Fruit fly (Drosophila melanogaster): ENCODE data around the gene CG34130.
A peak's percentile ranks its signal among the peaks of the same experiment; 100 is the strongest.

Gene CG34130

dm6 chr3R:26230016-26230415 is 40.2 kb upstream of the CG34130 start, which contains the start of gene CG12290:
Gene CG12290 (plus strand): TSS chr3R:26230248.
- TF ChIP-seq crp (GFP tag; optimal IDR thresholded peaks at IDR 0.05) (no peak), Hmr (GFP tag; optimal IDR thresholded peaks at IDR 0.05) (peak; percentile 34), chn (GFP tag; optimal IDR thresholded peaks at IDR 0.05) (peak; percentile 17), CG5953 (GFP tag; IDR thresholded peaks at IDR 0.05) (peak; percentile 48; the same call in 1 of the 2 replicates), CG7357 (GFP tag; IDR thresholded peaks at IDR 0.05) (0 out of 3 replicates have a peak, but pooled peaks have one; percentile 29), sim (GFP tag; IDR thresholded peaks at IDR 0.05) (no peak), CG1603 (tag; optimal IDR thresholded peaks at IDR 0.05) (peak; percentile 24), jigr1 (GFP tag; IDR thresholded peaks at IDR 0.05) (no peak), sug (tag; optimal IDR thresholded peaks at IDR 0.05) (peak; percentile 22), sr (GFP tag; IDR thresholded peaks at IDR 0.05) (peak; percentile 62; the same call in 1 of the 3 replicates), CG32532 (GFP tag; IDR thresholded peaks at IDR 0.05) (peak; percentile 74), gro (GFP tag; optimal IDR thresholded peaks at IDR 0.05) (peak; percentile 8), crol (GFP tag; IDR thresholded peaks at IDR 0.05) (no peak), bowl (GFP tag; IDR thresholded peaks at IDR 0.05) (peak; percentile 49; the same call in 1 of the 2 replicates), CG7271 (tag; optimal IDR thresholded peaks at IDR 0.05) (no peak), Doc3 (GFP tag; IDR thresholded peaks at IDR 0.05; ENCODE audit: partially characterized antibody) (peak; percentile 53; the same call in 1 of the 3 replicates), lab (GFP tag; optimal IDR thresholded peaks at IDR 0.05) (peak; percentile 41), br (optimal IDR thresholded peaks at IDR 0.05) (no peak), NfI (GFP tag; optimal IDR thresholded peaks at IDR 0.05) (peak; percentile 51), CG4820 (GFP tag; optimal IDR thresholded peaks at IDR 0.05) (no peak), CG11695 (GFP tag; IDR thresholded peaks at IDR 0.05) (0 out of 3 replicates have a peak, but pooled peaks have one; percentile 43), nmo (GFP tag; optimal IDR thresholded peaks at IDR 0.05) (no peak), CG34422 (GFP tag; IDR thresholded peaks at IDR 0.05) (peak; percentile 40; the same call in 1 of the 3 replicates), CG14014 (GFP tag; IDR thresholded peaks at IDR 0.05) (peak; percentile 60; the same call in 1 of the 2 replicates), CG34376 (GFP tag; optimal IDR thresholded peaks at IDR 0.05) (peak; percentile 6), dm (GFP tag; optimal IDR thresholded peaks at IDR 0.05) (peak; percentile 17), scrt (GFP tag; optimal IDR thresholded peaks at IDR 0.05) (no peak), Atf-2 (GFP tag; optimal IDR thresholded peaks at IDR 0.05) (peak; percentile 48), nom (GFP tag; optimal IDR thresholded peaks at IDR 0.05) (peak; percentile 51), CG18599 (GFP tag; optimal IDR thresholded peaks at IDR 0.05) (peak; percentile 8), Jarid2 (GFP tag; optimal IDR thresholded peaks at IDR 0.05) (peak; percentile 96), CG9727 (GFP tag; optimal IDR thresholded peaks at IDR 0.05) (peak; percentile 6), ken (GFP tag; IDR thresholded peaks at IDR 0.05) (0 out of 3 replicates have a peak, but pooled peaks have one; percentile 41), CG12104 (GFP tag; optimal IDR thresholded peaks at IDR 0.05) (no peak), sisA (GFP tag; IDR thresholded peaks at IDR 0.05) (no peak), CG2712 (tag; optimal IDR thresholded peaks at IDR 0.05) (no peak), odd (GFP tag; optimal IDR thresholded peaks at IDR 0.05) (peak; percentile 13), ase (GFP tag; IDR thresholded peaks at IDR 0.05) (no peak; the same call in 2 of the 3 replicates), CG17829 (tag; optimal IDR thresholded peaks at IDR 0.05) (peak; percentile 10), CG13624 (GFP tag; optimal IDR thresholded peaks at IDR 0.05) (peak; percentile 41), CG2875 (GFP tag; optimal IDR thresholded peaks at IDR 0.05) (peak; percentile 8), CG4404 (GFP tag; IDR thresholded peaks at IDR 0.05) (no peak), stwl (tag; optimal IDR thresholded peaks at IDR 0.05) (no peak), CG4360 (GFP tag; IDR thresholded peaks at IDR 0.05) (peak; percentile 78), CG9876 (GFP tag; optimal IDR thresholded peaks at IDR 0.05) (no peak), Xbp1 (GFP tag; optimal IDR thresholded peaks at IDR 0.05) (peak; percentile 22), onecut (GFP tag; IDR thresholded peaks at IDR 0.05) (peak; percentile 33; the same call in 1 of the 2 replicates), CG31224 (GFP tag; IDR thresholded peaks at IDR 0.05) (0 out of 2 replicates have a peak, but pooled peaks have one; percentile 14), emc (GFP tag; optimal IDR thresholded peaks at IDR 0.05) (no peak), B-H2 (GFP tag; optimal IDR thresholded peaks at IDR 0.05) (peak; percentile 29), Kr (GFP tag; optimal IDR thresholded peaks at IDR 0.05) (no peak)

Data from whole organism, embryonic.